Worm (Caenorhabditis elegans) whole organism, L4 larva: Measurements from ENCODE around the gene mpc-1.

Experiments
- F10B5.3 ChIP-seq: sonication (generic microtip); optimal IDR thresholded peaks from 2 replicates; lab custom pipeline; 2016; ENCODE audit warnings: mild to moderate bottlenecking, missing genetic modification characterization, missing compliant biosample characterization
- duxl-1 ChIP-seq: sonication (generic microtip); optimal IDR thresholded peaks from 2 replicates; lab custom pipeline; 2016; ENCODE audit warnings: mild to moderate bottlenecking, missing genetic modification characterization, moderate library complexity, missing compliant biosample characterization; ENCODE audit not compliant: poor library complexity
- jun-1 ChIP-seq: fragments of 150-350 bp; optimal IDR thresholded peaks from 2 replicates; lab custom pipeline; 2014; ENCODE audit warnings: missing biosample characterization, missing genetic modification reagents, missing genetic modification characterization
- nhr-11 ChIP-seq: fragments of 150-350 bp; optimal IDR thresholded peaks from 2 replicates; lab custom pipeline; 2014; ENCODE audit warnings: missing biosample characterization, missing genetic modification characterization
- skn-1 ChIP-seq: fragments of 150-350 bp; optimal IDR thresholded peaks from 2 replicates; lab custom pipeline; 2014; ENCODE audit warnings: missing biosample characterization, missing genetic modification characterization
- unc-130 ChIP-seq: sonication (generic microtip); optimal IDR thresholded peaks from 2 replicates; lab custom pipeline; 2016; ENCODE audit warnings: missing genetic modification reagents, missing genetic modification characterization, missing compliant biosample characterization
- unc-62 ChIP-seq, 3 experiments: fragments of 150-350 bp in 1 of 3; sonication (generic microtip); optimal IDR thresholded peaks in 2 of 3; peaks in 1 of 3; 1 replicate in 1 of 3; 2 replicates in 2 of 3; lab custom pipeline; 2014 to 2017; ENCODE audit warnings: missing biosample characterization in 3 of 3, missing genetic modification characterization in 3 of 3, missing genetic modification reagents in 3 of 3, missing genotype in 1 of 3
- vab-7 ChIP-seq: fragments of 200-800 bp; sonication (Bioruptor generic); IDR thresholded peaks from 2 replicates; pipeline ENCODE4 v1.3.6; 2022; ENCODE audit warnings: missing genetic modification reagents, missing genetic modification characterization, missing compliant biosample characterization

- no peak for TF ChIP-seq nhr-11 (tag; lab: Kevin White, UChicago)
- no peak for TF ChIP-seq jun-1 (tag; lab: Kevin White, UChicago)
- TF ChIP-seq skn-1 (tag; lab: Kevin White, UChicago), result no peak
- TF ChIP-seq F10B5.3, result no peak
- TF ChIP-seq duxl-1 (tag; lab: Kevin White, UChicago), result no peak
- no peak for TF ChIP-seq unc-130 (GFP tag; lab: Kevin White, UChicago)
- no peak for TF ChIP-seq unc-62 (GFP tag; optimal IDR thresholded peaks at IDR 0.05 in 1 of 2; lab: Kevin White, UChicago)
- no peak for TF ChIP-seq unc-62 (tag; optimal IDR thresholded peaks at IDR 0.05; lab: Kevin White, UChicago)
- TF ChIP-seq vab-7 (GFP tag; lab: Robert Waterston, UW), result no peak
These were observed 12.1 kb upstream of the mpc-1 start, which contains the start of gene R07E5.15 for ce11 chrIII:4401142-4401541.
